Worm (Caenorhabditis elegans): ENCODE data around the gene mcm-6.

ce11 chrIII:9780665-9781304 is 13.4 kb upstream of the mcm-6 start, which contains the start of gene vha-1:
- TF ChIP-seq dpl-1 (GFP tag; optimal IDR thresholded peaks at IDR 0.05): peak; percentile 74
- no peak for TF ChIP-seq egl-27 (tag; optimal IDR thresholded peaks at IDR 0.05)
- TF ChIP-seq mdl-1 (tag; optimal IDR thresholded peaks at IDR 0.05): peak; percentile 4 to 70
- no peak for TF ChIP-seq ceh-82 (tag; optimal IDR thresholded peaks at IDR 0.05)
- TF ChIP-seq zag-1 (tag; optimal IDR thresholded peaks at IDR 0.05): no peak
- TF ChIP-seq nhr-28 (tag; optimal IDR thresholded peaks at IDR 0.05): peak; percentile 92
- no peak for TF ChIP-seq F49E8.2 (tag; optimal IDR thresholded peaks at IDR 0.05; ENCODE audit: borderline replicate concordance)
- peak; percentile 78 for TF ChIP-seq nhr-10 (tag; optimal IDR thresholded peaks at IDR 0.05)
- peak; percentile 2 for TF ChIP-seq unc-130 (GFP tag; optimal IDR thresholded peaks at IDR 0.05)
- peak; percentile 22 for TF ChIP-seq ztf-7 (tag; optimal IDR thresholded peaks at IDR 0.05)
- peak; percentile 97 for TF ChIP-seq lin-38 (GFP tag; IDR thresholded peaks at IDR 0.05)
- TF ChIP-seq lsy-2 (tag; optimal IDR thresholded peaks at IDR 0.05): peak; percentile 91 to 96
- TF ChIP-seq aly-2 (tag; optimal IDR thresholded peaks at IDR 0.05): no peak
- no peak for TF ChIP-seq daf-12 (tag; optimal IDR thresholded peaks at IDR 0.05)
